Worm (Caenorhabditis elegans) whole organism, midembryonic: ENCODE measurements around the gene srlf-12.

Experiments
- T22C8.4 ChIP-seq: fragments of 200-800 bp; sonication (Bioruptor generic); IDR thresholded peaks from 2 replicates; pipeline ENCODE4 v1.3.6; 2022; ENCODE audit warnings: missing genetic modification characterization, missing compliant biosample characterization
- cog-1 ChIP-seq: sonication (generic microtip); optimal IDR thresholded peaks from 2 replicates; lab custom pipeline; 2016; ENCODE audit warnings: missing genetic modification characterization, missing compliant biosample characterization
- flt-1 ChIP-seq: fragments of 200-800 bp; sonication (Bioruptor generic); IDR thresholded peaks from 2 replicates; pipeline ENCODE4 v1.3.6; 2022; ENCODE audit warnings: missing genetic modification characterization, missing compliant biosample characterization
- klf-2 ChIP-seq: fragments of 200-800 bp; sonication (Bioruptor generic); conservative IDR thresholded peaks from 2 replicates; pipeline ENCODE4 v1.3.6; 2022; ENCODE audit warnings: missing genetic modification reagents, missing genetic modification characterization, missing compliant biosample characterization
- med-1 ChIP-seq: sonication (generic microtip); optimal IDR thresholded peaks from 2 replicates; lab custom pipeline; 2017; ENCODE audit warnings: missing genetic modification characterization, mild to moderate bottlenecking, missing compliant biosample characterization, antibody characterized with exemption, missing genetic modification reagents; ENCODE audit not compliant: insufficient read depth
- ref-1 ChIP-seq: fragments of 200-800 bp; sonication (Bioruptor generic); conservative IDR thresholded peaks from 2 replicates; pipeline ENCODE4 v1.3.6; 2022; ENCODE audit warnings: missing genetic modification reagents, missing genetic modification characterization, missing compliant biosample characterization
- tab-1 ChIP-seq: fragments of 200-800 bp; sonication (Bioruptor generic); IDR thresholded peaks from 2 replicates; pipeline ENCODE4 v1.3.6; 2022; ENCODE audit warnings: missing genetic modification characterization, missing compliant biosample characterization
- ztf-23 ChIP-seq: fragments of 200-800 bp; sonication (Bioruptor generic); IDR thresholded peaks from 2 replicates; pipeline ENCODE4 v1.3.6; 2022; ENCODE audit warnings: missing genetic modification reagents, missing genetic modification characterization, missing compliant biosample characterization
- ztf-29 ChIP-seq: fragments of 200-800 bp; sonication (Bioruptor generic); IDR thresholded peaks from 2 replicates; pipeline ENCODE4 v1.3.6; 2022; ENCODE audit warnings: missing genetic modification reagents, missing genetic modification characterization, missing compliant biosample characterization

The srlf-12 gene

DNA sequence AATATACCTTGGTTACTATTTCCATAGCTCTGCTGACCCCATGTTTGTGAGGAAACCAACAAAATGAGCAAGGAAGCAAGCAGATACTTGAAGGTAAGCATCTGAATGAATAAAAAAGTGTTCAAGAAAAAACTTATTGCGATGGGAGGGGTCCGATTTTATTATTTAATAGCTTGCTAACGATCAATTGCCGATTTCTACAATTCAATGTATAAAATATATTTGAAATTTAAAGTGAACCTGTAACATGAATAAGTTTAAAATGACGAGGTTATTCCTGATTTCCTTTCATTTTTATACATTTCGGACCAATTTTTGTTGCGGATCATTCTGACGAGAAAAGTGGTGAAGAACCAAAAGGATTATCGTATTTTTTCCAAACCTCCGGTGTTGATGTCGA lies 4.6 kb upstream of the srlf-12 start, which contains the start of gene srlf-13:
TSS of gene srlf-13 (minus strand) at position 101 of the 400 bp plus-strand sequence.
- no peak for TF ChIP-seq tab-1
- no peak for TF ChIP-seq klf-2
- TF ChIP-seq ztf-23: no peak
- TF ChIP-seq ref-1 (GFP tag; lab: Robert Waterston, UW): no peak
- no peak for TF ChIP-seq flt-1 (GFP tag; lab: Robert Waterston, UW)
- TF ChIP-seq med-1 (GFP tag; lab: Kevin White, UChicago): no peak
- no peak for TF ChIP-seq ztf-29
- no peak for TF ChIP-seq T22C8.4 (GFP tag; lab: Robert Waterston, UW)
- no peak for TF ChIP-seq cog-1

ce11 chrIV:10894255-10894654 lies 2.4 kb upstream of the srlf-12 start, which contains the start of gene srlf-14:
srlf-14 (minus strand) TSS chrIV:10894355.
- TF ChIP-seq ztf-23 (no peak), T22C8.4 (GFP tag; lab: Robert Waterston, UW) (no peak), ref-1 (GFP tag; lab: Robert Waterston, UW) (no peak), med-1 (GFP tag; lab: Kevin White, UChicago) (no peak), cog-1 (no peak), tab-1 (no peak), flt-1 (GFP tag; lab: Robert Waterston, UW) (no peak), klf-2 (no peak), ztf-29 (no peak)

- no peak for TF ChIP-seq tab-1
- no peak for TF ChIP-seq T22C8.4 (GFP tag; lab: Robert Waterston, UW)
- no peak for TF ChIP-seq ztf-29
- no peak for TF ChIP-seq klf-2
- TF ChIP-seq med-1 (GFP tag; lab: Kevin White, UChicago): no peak
- no peak for TF ChIP-seq flt-1 (GFP tag; lab: Robert Waterston, UW)
- no peak for TF ChIP-seq cog-1
- TF ChIP-seq ref-1 (GFP tag; lab: Robert Waterston, UW): no peak
- no peak for TF ChIP-seq ztf-23
Measured at ce11 chrIV:10889820-10890462, 2.0 kb downstream of the srlf-12 start, which contains the start of gene F13E9.15. F13E9.15 (minus strand) TSS chrIV:10889870.

DNA sequence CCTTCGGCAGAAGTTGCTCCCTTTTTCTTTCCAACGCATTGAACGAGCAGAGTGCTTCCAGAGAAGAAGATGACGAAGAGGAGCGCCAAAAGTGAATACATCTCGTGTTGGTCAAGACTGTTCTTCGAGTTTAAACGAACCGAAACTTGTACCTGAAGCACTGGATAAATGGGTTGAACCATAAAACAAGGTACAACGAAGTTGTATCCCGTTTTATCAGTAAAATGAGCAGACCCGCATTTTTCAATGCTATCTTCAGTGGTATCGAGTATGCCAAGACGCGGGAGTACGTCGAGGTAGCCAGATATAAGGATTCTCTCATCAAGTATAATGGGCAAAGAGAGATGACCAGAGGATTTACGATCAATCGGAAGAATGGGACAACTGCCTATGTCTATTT lies 4.6 kb downstream of the srlf-12 start, which contains the start of gene F13E9.16:
TSS of gene F13E9.16 (minus strand) at position 101 of the 400 bp plus-strand sequence.
- TF ChIP-seq med-1 (GFP tag; lab: Kevin White, UChicago) (no peak), flt-1 (GFP tag; lab: Robert Waterston, UW) (no peak), tab-1 (no peak), klf-2 (no peak), T22C8.4 (GFP tag; lab: Robert Waterston, UW) (no peak), cog-1 (no peak), ztf-29 (no peak), ref-1 (GFP tag; lab: Robert Waterston, UW) (no peak), ztf-23 (no peak)

DNA sequence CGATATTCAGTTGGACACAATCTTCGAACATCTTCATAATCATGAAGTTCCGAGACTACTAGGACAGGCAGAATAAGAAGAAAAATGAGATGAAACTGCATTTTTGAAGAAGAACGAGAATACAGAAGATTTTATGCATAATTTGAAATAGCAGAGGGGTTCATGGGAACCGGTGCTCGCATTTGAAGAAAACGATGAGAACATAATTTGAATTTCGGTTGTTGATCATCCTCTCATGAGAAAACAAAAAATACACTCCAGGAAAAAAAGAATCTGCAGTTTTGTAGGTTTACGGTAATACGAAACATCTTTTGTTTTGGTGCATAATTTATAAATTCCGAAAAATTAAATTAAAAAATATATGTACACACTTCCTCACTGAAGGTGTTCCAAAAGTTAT lies 6.0 kb downstream of the srlf-12 start, which contains the start of gene srlf-11:
TSS of gene srlf-11 (minus strand) at position 101 of the 400 bp plus-strand sequence.
- no peak for TF ChIP-seq ztf-23
- no peak for TF ChIP-seq med-1 (GFP tag; lab: Kevin White, UChicago)
- TF ChIP-seq flt-1 (GFP tag; lab: Robert Waterston, UW): no peak
- TF ChIP-seq ref-1 (GFP tag; lab: Robert Waterston, UW): no peak

DNA sequence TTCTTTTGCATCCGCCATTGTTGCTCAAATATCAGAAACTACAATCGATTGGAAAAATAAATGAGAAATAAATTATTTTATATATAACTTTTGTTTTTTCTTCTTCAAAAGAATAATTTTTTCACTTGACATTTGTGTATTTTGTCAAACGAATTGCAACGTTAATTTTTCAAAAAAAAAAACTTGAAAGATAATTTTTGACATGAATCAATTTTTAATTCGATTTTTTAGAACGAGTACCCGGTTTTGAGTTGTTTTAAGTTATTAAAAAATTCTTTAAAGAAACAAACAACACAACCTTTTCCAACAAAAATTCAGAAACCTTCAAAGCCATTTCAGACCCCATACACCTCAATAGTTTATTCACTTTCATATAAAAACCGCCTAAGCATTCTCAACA lies 7.6 kb downstream of the srlf-12 start, which contains the start of gene F13E9.5:
TSS of gene F13E9.5 (minus strand) at position 101 of the 400 bp plus-strand sequence.
- TF ChIP-seq ztf-29: no peak
- no peak for TF ChIP-seq cog-1
- no peak for TF ChIP-seq med-1 (GFP tag; lab: Kevin White, UChicago)
- TF ChIP-seq ref-1 (GFP tag; lab: Robert Waterston, UW): no peak
- no peak for TF ChIP-seq flt-1 (GFP tag; lab: Robert Waterston, UW)
- TF ChIP-seq ztf-23: no peak
- TF ChIP-seq klf-2: no peak
- no peak for TF ChIP-seq tab-1
- TF ChIP-seq T22C8.4 (GFP tag; lab: Robert Waterston, UW): no peak

ce11 chrIV:10881230-10881629 lies 10.7 kb downstream of the srlf-12 start, which contains the start of gene F13E9.13:
F13E9.13 (plus strand) TSS chrIV:10881546.
- TF ChIP-seq klf-2: no peak

- no peak for TF ChIP-seq flt-1 (GFP tag; lab: Robert Waterston, UW)
Measured at ce11 chrIV:10880264-10880663, 11.6 kb downstream of the srlf-12 start, which contains the start of gene fipr-15. fipr-15 (plus strand) TSS chrIV:10880564.

ce11 chrIV:10879542-10879941 lies 12.4 kb downstream of the srlf-12 start, which contains the start of gene sdz-13:
sdz-13 (minus strand) TSS chrIV:10879642.
- TF ChIP-seq cog-1: no peak
- no peak for TF ChIP-seq flt-1 (GFP tag; lab: Robert Waterston, UW)
- TF ChIP-seq ref-1 (GFP tag; lab: Robert Waterston, UW): no peak
- TF ChIP-seq med-1 (GFP tag; lab: Kevin White, UChicago): no peak
- TF ChIP-seq ztf-23: no peak
- TF ChIP-seq T22C8.4 (GFP tag; lab: Robert Waterston, UW): no peak
- no peak for TF ChIP-seq ztf-29
- TF ChIP-seq tab-1: no peak
- no peak for TF ChIP-seq klf-2

DNA sequence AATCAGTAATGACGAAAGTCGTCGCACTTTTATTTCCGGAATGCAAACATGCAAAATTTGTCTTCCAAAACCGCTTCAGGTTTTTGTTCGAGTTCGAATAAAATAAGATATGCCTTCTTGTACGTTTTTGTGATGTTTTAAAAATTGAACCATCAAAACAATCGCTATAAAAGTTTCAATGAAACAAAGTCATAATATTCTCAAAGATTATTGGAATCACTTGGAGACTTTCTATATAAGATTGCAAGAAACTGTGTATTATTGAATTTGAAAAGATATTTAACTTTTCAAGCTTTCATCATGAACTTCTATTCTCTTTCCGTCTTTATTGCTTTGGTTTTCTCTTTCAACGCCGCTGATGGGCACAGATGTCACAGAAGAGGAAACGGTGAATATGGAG lies 15.0 kb downstream of the srlf-12 start, which contains the start of gene fipr-14:
TSS of gene fipr-14 (plus strand) at position 301 of the 400 bp plus-strand sequence.
- TF ChIP-seq T22C8.4 (GFP tag; lab: Robert Waterston, UW) (no peak), ztf-29 (no peak), ztf-23 (no peak), cog-1 (no peak), med-1 (GFP tag; lab: Kevin White, UChicago) (no peak), klf-2 (no peak), flt-1 (GFP tag; lab: Robert Waterston, UW) (no peak), tab-1 (no peak), ref-1 (GFP tag; lab: Robert Waterston, UW) (no peak)
